Worm (Caenorhabditis elegans): ENCODE results near the gene pipp-4P.

ce11 chrIII:2868416-2868815 is 49.3 kb downstream of the pipp-4P start:
- TF ChIP-seq hmg-4 (GFP tag; optimal IDR thresholded peaks at IDR 0.05) = no peak
- no peak for TF ChIP-seq tra-4 (tag; optimal IDR thresholded peaks at IDR 0.05)
- no peak for TF ChIP-seq hnd-1 (tag; optimal IDR thresholded peaks at IDR 0.05)
- TF ChIP-seq F13C5.2 (tag; optimal IDR thresholded peaks at IDR 0.05) = no peak

Measured in whole organism, early embryonic.